Fruit fly (Drosophila melanogaster) whole organism, embryonic: ENCODE results near the gene eEF1alpha2.

Experiments
- Scr ChIP-seq: fragments of 200-800 bp; sonication (Bioruptor generic); IDR thresholded peaks from 2 replicates; pipeline ENCODE4 v1.3.6; 2022; ENCODE audit warnings: missing biosample characterization, missing genetic modification characterization; ENCODE audit not compliant: partially characterized antibody
- sna ChIP-seq: fragments of 200-800 bp; sonication (Bioruptor generic); IDR thresholded peaks from 2 replicates; pipeline ENCODE4 v1.3.6; 2022; ENCODE audit warnings: missing biosample characterization, missing genetic modification characterization; ENCODE audit not compliant: partially characterized antibody

- TF ChIP-seq sna (no peak), Scr (GFP tag; lab: Robert Waterston, UW) (no peak)
Observed at dm6 chr3R:31747429-31748048, 9.3 kb downstream of the eEF1alpha2 start, which contains the start of the genes nero and CG1910.
